Fruit fly (Drosophila melanogaster) whole organism: Measurements from ENCODE around the gene CG45105.

ENCODE experiments used
- CG8478 ChIP-seq: fragments of >200 bp; optimal IDR thresholded peaks from 2 replicates; lab custom pipeline; 2018; ENCODE audit warnings: inconsistent platforms
- Dll ChIP-seq: fragments of >200 bp; optimal IDR thresholded peaks from 2 replicates; lab custom pipeline; 2017
- EcR ChIP-seq, 2 experiments: fragments of >200 bp; optimal IDR thresholded peaks; 2 replicates each; lab custom pipeline; 2017; ENCODE audit warnings: missing biosample characterization in 2 of 2, missing genetic modification characterization in 2 of 2, missing genetic modification reagents in 2 of 2
- pan ChIP-seq: fragments of >200 bp; optimal IDR thresholded peaks from 2 replicates; lab custom pipeline; 2017
- psq ChIP-seq: fragments of >200 bp; optimal IDR thresholded peaks from 2 replicates; lab custom pipeline; 2017
- usp ChIP-seq: fragments of >200 bp; optimal IDR thresholded peaks from 2 replicates; lab custom pipeline; 2017; ENCODE audit warnings: missing biosample characterization, missing genetic modification characterization, mixed read lengths

Gene CG45105

dm6 chr3R:15917907-15918306 is at the start of gene CG45105:
CG45105 (minus strand) TSS chr3R:15918007.
- TF ChIP-seq EcR (GFP tag; optimal IDR thresholded peaks at IDR 0.05; lab: Kevin White, UChicago) = no peak
- no peak for TF ChIP-seq Dll (lab: Kevin White, UChicago)
- no peak for TF ChIP-seq usp (GFP tag; lab: Kevin White, UChicago)
- no peak for TF ChIP-seq pan
- TF ChIP-seq CG8478 (lab: Kevin White, UChicago) = no peak
- TF ChIP-seq psq (lab: Kevin White, UChicago) = no peak

- no peak for TF ChIP-seq CG8478 (lab: Kevin White, UChicago)
- no peak for TF ChIP-seq usp (GFP tag; lab: Kevin White, UChicago)
- no peak for TF ChIP-seq psq (lab: Kevin White, UChicago)
These were observed 47.4 kb upstream of the CG45105 start, which contains the start of the genes CG32856 and Rbf2 for dm6 chr3R:15965169-15965568. CG32856 (minus strand) TSS chr3R:15965351. Rbf2 (plus strand) TSS chr3R:15965446.

dm6 chr3R:15963690-15964281 is 46.0 kb upstream of the CG45105 start, which contains the start of the genes CG4287 and CG5516:
CG4287 (minus strand) TSS chr3R:15963867.
CG5516 (plus strand) TSS chr3R:15963884.
- TF ChIP-seq usp (GFP tag; lab: Kevin White, UChicago) = no peak
- no peak for TF ChIP-seq EcR (GFP tag; optimal IDR thresholded peaks at IDR 0.05; lab: Kevin White, UChicago)
- no peak for TF ChIP-seq Dll (lab: Kevin White, UChicago)
- no peak for TF ChIP-seq CG8478 (lab: Kevin White, UChicago)
- no peak for TF ChIP-seq pan
- no peak for TF ChIP-seq psq (lab: Kevin White, UChicago)

dm6 chr3R:15950843-15951242 is 33.0 kb upstream of the CG45105 start, which contains the start of the genes CG31088 and CG46383:
CG31088 (minus strand) TSS chr3R:15950943.
CG46383 (minus strand) TSS chr3R:15950943.
- TF ChIP-seq EcR (GFP tag; optimal IDR thresholded peaks at IDR 0.05; lab: Kevin White, UChicago) = no peak
- TF ChIP-seq usp (GFP tag; lab: Kevin White, UChicago) = no peak
- TF ChIP-seq pan = no peak
- no peak for TF ChIP-seq Dll (lab: Kevin White, UChicago)
- TF ChIP-seq psq (lab: Kevin White, UChicago) = no peak
- no peak for TF ChIP-seq CG8478 (lab: Kevin White, UChicago)

dm6 chr3R:15947605-15948004 is 29.8 kb upstream of the CG45105 start:
- TF ChIP-seq psq (lab: Kevin White, UChicago) (no peak), pan (no peak), Dll (lab: Kevin White, UChicago) (no peak), usp (GFP tag; lab: Kevin White, UChicago) (no peak), EcR (GFP tag; optimal IDR thresholded peaks at IDR 0.05; lab: Kevin White, UChicago) (no peak), CG8478 (lab: Kevin White, UChicago) (no peak)

- peak; percentile 2 for TF ChIP-seq Dll (lab: Kevin White, UChicago)
- TF ChIP-seq EcR (GFP tag; optimal IDR thresholded peaks at IDR 0.05; lab: Kevin White, UChicago) = no peak
These were observed 19.9 kb upstream of the CG45105 start for dm6 chr3R:15937708-15938107.

dm6 chr3R:15935538-15935937 is 17.7 kb upstream of the CG45105 start:
- TF ChIP-seq pan = no peak
- TF ChIP-seq psq (lab: Kevin White, UChicago) = no peak
- TF ChIP-seq Dll (lab: Kevin White, UChicago) = no peak
- TF ChIP-seq EcR (GFP tag; optimal IDR thresholded peaks at IDR 0.05; lab: Kevin White, UChicago) = no peak
- no peak for TF ChIP-seq usp (GFP tag; lab: Kevin White, UChicago)
- TF ChIP-seq CG8478 (lab: Kevin White, UChicago) = no peak

dm6 chr3R:15934952-15935351 is 17.1 kb upstream of the CG45105 start, which contains the start of gene Sap47:
Sap47 (plus strand) TSS chr3R:15935100.
- TF ChIP-seq EcR (GFP tag; optimal IDR thresholded peaks at IDR 0.05; lab: Kevin White, UChicago) = no peak
- TF ChIP-seq usp (GFP tag; lab: Kevin White, UChicago) = no peak
- no peak for TF ChIP-seq Dll (lab: Kevin White, UChicago)
- TF ChIP-seq psq (lab: Kevin White, UChicago) = no peak
- no peak for TF ChIP-seq pan
- TF ChIP-seq CG8478 (lab: Kevin White, UChicago) = no peak

- TF ChIP-seq usp (GFP tag; lab: Kevin White, UChicago) = no peak
- no peak for TF ChIP-seq EcR (GFP tag; optimal IDR thresholded peaks at IDR 0.05; lab: Kevin White, UChicago)
These were observed 15.9 kb upstream of the CG45105 start, which contains the start of the genes CG5478 and blp for dm6 chr3R:15933609-15934232. CG5478 (minus strand) TSS chr3R:15933734. blp (plus strand) TSS chr3R:15933847.

dm6 chr3R:15930050-15930449 is 12.2 kb upstream of the CG45105 start:
- no peak for TF ChIP-seq usp (GFP tag; lab: Kevin White, UChicago)
- TF ChIP-seq CG8478 (lab: Kevin White, UChicago) = no peak
- TF ChIP-seq psq (lab: Kevin White, UChicago) = no peak
- no peak for TF ChIP-seq pan
- TF ChIP-seq EcR (GFP tag; optimal IDR thresholded peaks at IDR 0.05; lab: Kevin White, UChicago) = no peak
- no peak for TF ChIP-seq Dll (lab: Kevin White, UChicago)

- TF ChIP-seq psq (lab: Kevin White, UChicago) (no peak), Dll (lab: Kevin White, UChicago) (no peak), EcR (GFP tag; optimal IDR thresholded peaks at IDR 0.05; lab: Kevin White, UChicago) (no peak), CG8478 (lab: Kevin White, UChicago) (no peak), usp (GFP tag; lab: Kevin White, UChicago) (no peak), pan (no peak)
These were observed 10.3 kb upstream of the CG45105 start for dm6 chr3R:15928127-15928526.

dm6 chr3R:15927172-15927571 is 9.4 kb upstream of the CG45105 start:
- no peak for TF ChIP-seq EcR (GFP tag; optimal IDR thresholded peaks at IDR 0.05; lab: Kevin White, UChicago)
- no peak for TF ChIP-seq CG8478 (lab: Kevin White, UChicago)
- no peak for TF ChIP-seq usp (GFP tag; lab: Kevin White, UChicago)
- TF ChIP-seq psq (lab: Kevin White, UChicago) = no peak
- TF ChIP-seq Dll (lab: Kevin White, UChicago) = no peak
